Fruit fly (Drosophila melanogaster): ENCODE measurements around the gene kmg.

The kmg gene

dm6 chr2L:13157903-13158302 lies 2.4 kb upstream of the kmg start (continued):
- TF ChIP-seq Asciz (GFP tag; optimal IDR thresholded peaks at IDR 0.05) = peak; percentile 28
- peak; percentile 48 for TF ChIP-seq BtbVII (GFP tag; optimal IDR thresholded peaks at IDR 0.05)
- no peak for TF ChIP-seq Drgx (GFP tag; IDR thresholded peaks at IDR 0.05)
- peak; percentile 60 for TF ChIP-seq lab (GFP tag; optimal IDR thresholded peaks at IDR 0.05)
- peak; percentile 1 for TF ChIP-seq caup (GFP tag; optimal IDR thresholded peaks at IDR 0.05; ENCODE audit: severe bottlenecking)
- peak; percentile 51 for TF ChIP-seq CG6765 (GFP tag; optimal IDR thresholded peaks at IDR 0.05)
- peak; percentile 6 for TF ChIP-seq bcd (GFP tag; optimal IDR thresholded peaks at IDR 0.05)
- peak; percentile 42 for TF ChIP-seq Meics (GFP tag; optimal IDR thresholded peaks at IDR 0.05)
- TF ChIP-seq nerfin-2 (GFP tag; IDR thresholded peaks at IDR 0.05; ENCODE audit: partially characterized antibody) = no peak
- peak; percentile 36 for TF ChIP-seq CG6813 (GFP tag; optimal IDR thresholded peaks at IDR 0.05)
- TF ChIP-seq cg (GFP tag; optimal IDR thresholded peaks at IDR 0.05) = peak; percentile 21
- TF ChIP-seq CG12219 (GFP tag; optimal IDR thresholded peaks at IDR 0.05) = peak; percentile 8
- TF ChIP-seq Fer1 (GFP tag; optimal IDR thresholded peaks at IDR 0.05) = peak; percentile 38
- TF ChIP-seq nau (GFP tag; optimal IDR thresholded peaks at IDR 0.05) = peak; percentile 34
- TF ChIP-seq pan (optimal IDR thresholded peaks at IDR 0.05) = no peak
- TF ChIP-seq pan (GFP tag; optimal IDR thresholded peaks at IDR 0.05 in 1 of 2, IDR thresholded peaks at IDR 0.05 in 1 of 2) = peak in 1 of 2 experiments; percentile 15
- peak; percentile 59 for TF ChIP-seq sens (GFP tag)
- no peak for TF ChIP-seq hb (GFP tag; IDR thresholded peaks at IDR 0.05; ENCODE audit: partially characterized antibody)
- TF ChIP-seq Elba2 (GFP tag; optimal IDR thresholded peaks at IDR 0.05) = peak; percentile 15
- peak; percentile 14 for TF ChIP-seq CG2116 (GFP tag; optimal IDR thresholded peaks at IDR 0.05)
- TF ChIP-seq CG13296 (GFP tag; optimal IDR thresholded peaks at IDR 0.05) = peak; percentile 67
- no peak for TF ChIP-seq CG7556 (GFP tag; optimal IDR thresholded peaks at IDR 0.05)
- no peak for TF ChIP-seq TFAM (GFP tag; optimal IDR thresholded peaks at IDR 0.05)
- TF ChIP-seq MTF-1 (GFP tag; optimal IDR thresholded peaks at IDR 0.05; ENCODE audit: borderline replicate concordance) = peak; percentile 11
- TF ChIP-seq CG16779 (GFP tag; IDR thresholded peaks at IDR 0.05) = 0 out of 2 replicates have a peak, but pooled peaks have one; percentile 31
- TF ChIP-seq croc (GFP tag; conservative IDR thresholded peaks at IDR 0.05) = no peak
- peak; percentile 3 for TF ChIP-seq CG6854 (GFP tag; optimal IDR thresholded peaks at IDR 0.05)
- TF ChIP-seq CG13123 (GFP tag; optimal IDR thresholded peaks at IDR 0.05) = no peak
- TF ChIP-seq Hmr (GFP tag; optimal IDR thresholded peaks at IDR 0.05) = no peak
- TF ChIP-seq Xbp1 (GFP tag; optimal IDR thresholded peaks at IDR 0.05) = no peak
- TF ChIP-seq CG3281 (GFP tag; optimal IDR thresholded peaks at IDR 0.05) = peak; percentile 51
- no peak for TF ChIP-seq Trl (optimal IDR thresholded peaks at IDR 0.05)
- TF ChIP-seq Trl (GFP tag; optimal IDR thresholded peaks at IDR 0.05) = no peak
- TF ChIP-seq Ets97D (GFP tag; optimal IDR thresholded peaks at IDR 0.05) = peak; percentile 90
- TF ChIP-seq Med (GFP tag) = peak; percentile 87
- TF ChIP-seq CG4854 (GFP tag; optimal IDR thresholded peaks at IDR 0.05) = no peak
- TF ChIP-seq CG1024 (GFP tag; IDR thresholded peaks at IDR 0.05) = no peak
- peak; percentile 1 for TF ChIP-seq Nf-YC (tag; optimal IDR thresholded peaks at IDR 0.05)
- no peak for TF ChIP-seq CG17829 (tag; optimal IDR thresholded peaks at IDR 0.05)
- peak; percentile 6 for TF ChIP-seq CG12071 (GFP tag; optimal IDR thresholded peaks at IDR 0.05)

dm6 chr2L:13158510-13158909 lies 1.8 kb upstream of the kmg start, which contains the start of gene Pk34A:
Gene Pk34A (plus strand): TSS chr2L:13158810.
- TF ChIP-seq sqz (GFP tag; optimal IDR thresholded peaks at IDR 0.05) (no peak), CG4854 (GFP tag; optimal IDR thresholded peaks at IDR 0.05) (no peak), Fer2 (tag; optimal IDR thresholded peaks at IDR 0.05) (no peak), eve (GFP tag; optimal IDR thresholded peaks at IDR 0.05) (no peak), Gug (GFP tag; IDR thresholded peaks at IDR 0.05) (no peak), CG4282 (GFP tag; optimal IDR thresholded peaks at IDR 0.05) (no peak), dmrt99B (tag; optimal IDR thresholded peaks at IDR 0.05) (no peak), Ssrp (tag; optimal IDR thresholded peaks at IDR 0.05) (no peak), NFAT (GFP tag; IDR thresholded peaks at IDR 0.05) (no peak), HHEX (GFP tag; optimal IDR thresholded peaks at IDR 0.05) (no peak), Vsx1 (GFP tag; optimal IDR thresholded peaks at IDR 0.05) (no peak), Chrac-16 (GFP tag; optimal IDR thresholded peaks at IDR 0.05) (no peak), disco-r (GFP tag; optimal IDR thresholded peaks at IDR 0.05) (no peak), ase (GFP tag; IDR thresholded peaks at IDR 0.05) (no peak)

All from whole organism, embryonic.